ENCODE assay signal across 2 fruit fly cellular contexts in genomic region chr3L:11816641-11817040, dm6.
TF ChIP-seq lines count a peak whose summit lies in the region.

No protein-coding gene starts in this region.

- TF ChIP-seq CTCF in whole organism, embryonic (GFP tag; optimal IDR thresholded peaks at IDR 0.05; lab: Kevin White, UChicago): no peak

TF ChIP-seq in whole organism, adult, 20 proteins besides CTCF, POLR2A, EP300 and RAD21:
- no peak for TF ChIP-seq cic (GFP tag; optimal IDR thresholded peaks at IDR 0.05; lab: Kevin White, UChicago)
- peak; percentile 73 for TF ChIP-seq kay (GFP tag; lab: Kevin White, UChicago; ENCODE audit: borderline replicate concordance)
- no peak for TF ChIP-seq cnc (optimal IDR thresholded peaks at IDR 0.05; lab: Kevin White, UChicago)
- TF ChIP-seq Crg-1 (GFP tag; optimal IDR thresholded peaks at IDR 0.05; lab: Kevin White, UChicago): no peak
- TF ChIP-seq ovo (GFP tag; optimal IDR thresholded peaks at IDR 0.05; lab: Kevin White, UChicago): no peak
- TF ChIP-seq CG7101 (tag; optimal IDR thresholded peaks at IDR 0.05; lab: Kevin White, UChicago): no peak

TF ChIP-seq in whole organism, embryonic, 481 proteins besides CTCF, POLR2A, EP300 and RAD21:
- TF ChIP-seq D (optimal IDR thresholded peaks at IDR 0.05; lab: Kevin White, UChicago) (no peak), D (GFP tag; optimal IDR thresholded peaks at IDR 0.05; lab: Kevin White, UChicago) (no peak), CG11504 (tag; optimal IDR thresholded peaks at IDR 0.05; lab: Kevin White, UChicago) (peak; percentile 99)
TF ChIP-seq in whole organism, embryonic: peak in this region for 1.

Comparison
In these comparisons a context has a peak if more than half of its experiments do, and no peak if none do; other contexts are left out.
1. Of the 1 proteins assayed by ChIP-seq in both whole organism, embryonic and whole organism, adult: peak only in whole organism, embryonic: none; only in whole organism, adult: kay; in both: none; in neither: 0.